Worm (Caenorhabditis elegans): ENCODE measurements around the gene Y73B6BL.288.
A peak's percentile ranks its signal among the peaks of the same experiment; 100 is the strongest.

Gene Y73B6BL.288

ce11 chrIV:6342431-6342830, at the start of gene Y73B6BL.288:
Gene Y73B6BL.288, minus strand, starts transcription at chrIV:6342531.
- TF ChIP-seq him-1 (tag; optimal IDR thresholded peaks at IDR 0.05) = no peak
- TF ChIP-seq W03F9.2 (tag; optimal IDR thresholded peaks at IDR 0.05) = no peak

DNA sequence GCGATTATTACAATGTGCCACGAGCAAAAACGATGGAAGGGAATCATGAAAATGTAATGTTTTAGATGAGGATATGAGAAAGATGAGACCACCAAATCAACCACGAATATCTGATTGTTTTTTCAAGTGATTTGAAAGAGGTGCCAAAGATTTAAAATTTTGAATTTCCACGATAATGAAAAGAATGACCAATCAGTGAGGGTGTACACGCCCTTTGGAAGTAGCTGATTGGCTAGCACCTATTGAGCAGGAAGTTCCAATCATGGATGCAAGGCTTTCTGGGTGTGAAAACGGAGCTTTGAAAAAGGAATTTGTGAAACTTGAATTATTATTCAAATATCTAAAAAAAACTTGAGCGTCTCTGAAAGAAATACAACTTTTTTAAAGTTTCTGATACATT, 49.2 kb upstream of the Y73B6BL.288 start:
- no peak for TF ChIP-seq W03F9.2 (tag; optimal IDR thresholded peaks at IDR 0.05)
- TF ChIP-seq him-1 (tag; optimal IDR thresholded peaks at IDR 0.05) = no peak
- no peak for TF ChIP-seq dao-5 (tag; optimal IDR thresholded peaks at IDR 0.05)

- TF ChIP-seq dao-5 (tag; optimal IDR thresholded peaks at IDR 0.05) = no peak
- TF ChIP-seq him-1 (tag; optimal IDR thresholded peaks at IDR 0.05) = no peak
- TF ChIP-seq W03F9.2 (tag; optimal IDR thresholded peaks at IDR 0.05) = no peak
These were observed 46.2 kb upstream of the Y73B6BL.288 start for ce11 chrIV:6388550-6388949.

DNA sequence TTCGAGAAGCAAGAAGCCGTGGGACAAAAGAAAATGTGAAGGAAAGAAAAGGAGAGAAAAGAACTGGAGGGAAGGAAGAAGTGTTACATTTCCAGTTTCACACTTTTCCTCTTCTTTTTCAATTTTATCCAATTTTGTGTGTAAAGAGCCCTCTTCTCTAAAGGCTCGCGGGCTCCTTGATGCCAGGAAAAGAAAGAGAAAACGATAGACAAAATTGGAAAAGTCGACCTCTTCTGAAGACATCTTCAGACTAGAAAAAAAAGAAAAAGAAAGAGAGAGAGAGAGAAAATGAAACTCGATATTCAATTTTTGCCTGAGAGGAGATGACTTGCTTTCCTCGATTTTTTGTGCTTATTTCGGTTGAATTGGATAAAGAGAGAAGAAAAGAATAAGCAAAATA, 42.7 kb upstream of the Y73B6BL.288 start:
- TF ChIP-seq him-1 (tag; optimal IDR thresholded peaks at IDR 0.05) = no peak
- TF ChIP-seq W03F9.2 (tag; optimal IDR thresholded peaks at IDR 0.05) = no peak
- no peak for TF ChIP-seq dao-5 (tag; optimal IDR thresholded peaks at IDR 0.05)

- TF ChIP-seq him-1 (tag; optimal IDR thresholded peaks at IDR 0.05) (no peak), W03F9.2 (tag; optimal IDR thresholded peaks at IDR 0.05) (no peak), dao-5 (tag; optimal IDR thresholded peaks at IDR 0.05) (no peak)
These were observed 41.6 kb upstream of the Y73B6BL.288 start, which contains the start of gene shl-1 for ce11 chrIV:6383970-6384369. Gene shl-1, minus strand, starts transcription at chrIV:6384070.

- TF ChIP-seq W03F9.2 (tag; optimal IDR thresholded peaks at IDR 0.05) = no peak
- TF ChIP-seq him-1 (tag; optimal IDR thresholded peaks at IDR 0.05) = no peak
- TF ChIP-seq dao-5 (tag; optimal IDR thresholded peaks at IDR 0.05) = no peak
These were observed 36.1 kb upstream of the Y73B6BL.288 start for ce11 chrIV:6378398-6378797.

- TF ChIP-seq W03F9.2 (tag; optimal IDR thresholded peaks at IDR 0.05) = no peak
- TF ChIP-seq dao-5 (tag; optimal IDR thresholded peaks at IDR 0.05) = no peak
- no peak for TF ChIP-seq him-1 (tag; optimal IDR thresholded peaks at IDR 0.05)
These were observed 35.2 kb upstream of the Y73B6BL.288 start for ce11 chrIV:6377335-6378069.

DNA sequence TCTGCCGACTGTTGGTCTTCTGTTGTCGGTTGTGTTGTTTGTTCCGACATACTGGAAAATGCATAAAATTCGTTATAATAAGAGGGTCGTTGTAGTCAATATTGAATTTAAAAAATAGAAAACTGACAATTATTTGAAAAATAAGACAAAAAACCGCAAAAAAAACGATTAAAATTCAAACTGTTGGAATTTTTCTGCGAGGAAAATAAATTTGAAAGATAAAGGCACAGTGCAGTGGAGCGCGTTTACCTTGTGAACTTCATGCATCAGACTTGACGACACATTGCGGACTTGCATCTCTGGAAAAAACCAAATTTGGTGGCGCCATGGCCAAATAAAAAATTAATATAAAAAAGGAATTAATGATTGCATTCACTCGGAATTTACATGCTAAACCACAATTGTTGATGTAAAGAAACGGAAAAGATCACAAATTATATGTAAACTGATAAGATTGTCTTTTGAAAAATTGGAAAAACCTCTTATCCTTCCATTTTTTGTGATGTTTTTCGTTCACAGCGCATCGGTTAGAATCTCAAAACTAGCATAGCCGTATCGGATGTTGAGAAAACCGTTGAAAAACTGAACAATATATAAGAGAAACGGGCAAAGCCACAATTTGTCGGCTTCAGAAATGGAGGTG, 34.3 kb upstream of the Y73B6BL.288 start, which contains the start of the genes hrpf-2 and bli-6:
Gene hrpf-2 (minus strand): TSS at position 51 of the 643 bp plus-strand sequence.
Gene bli-6 (plus strand): TSS at position 593 of the 643 bp plus-strand sequence.
- peak; percentile 92 for TF ChIP-seq W03F9.2 (tag; optimal IDR thresholded peaks at IDR 0.05)
- no peak for TF ChIP-seq dao-5 (tag; optimal IDR thresholded peaks at IDR 0.05)

DNA sequence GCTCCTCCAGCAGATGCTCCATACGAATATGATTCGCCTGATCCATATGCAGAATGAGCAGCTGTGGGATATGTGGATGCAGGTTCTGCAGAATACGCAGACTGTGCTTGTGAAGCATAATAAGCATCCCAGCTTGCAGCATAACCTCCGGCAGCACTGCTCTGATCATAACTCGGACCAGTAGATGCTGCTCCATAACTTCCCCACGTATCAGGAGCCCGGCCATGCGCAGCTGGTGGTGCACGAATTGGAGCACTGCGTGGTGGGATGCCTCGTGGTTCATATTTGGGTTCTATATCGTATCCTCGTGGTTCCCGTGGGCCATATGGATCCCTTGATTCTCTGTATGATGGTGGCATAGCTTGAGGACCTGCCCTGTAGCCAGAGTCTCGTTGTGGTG, 31.4 kb upstream of the Y73B6BL.288 start:
- TF ChIP-seq dao-5 (tag; optimal IDR thresholded peaks at IDR 0.05) = no peak
- TF ChIP-seq him-1 (tag; optimal IDR thresholded peaks at IDR 0.05) = no peak
- no peak for TF ChIP-seq W03F9.2 (tag; optimal IDR thresholded peaks at IDR 0.05)

- TF ChIP-seq dao-5 (tag; optimal IDR thresholded peaks at IDR 0.05) (no peak), W03F9.2 (tag; optimal IDR thresholded peaks at IDR 0.05) (no peak), him-1 (tag; optimal IDR thresholded peaks at IDR 0.05) (no peak)
These were observed 30.7 kb upstream of the Y73B6BL.288 start, which contains the start of gene smg-3 for ce11 chrIV:6372993-6373392. Gene smg-3, minus strand, starts transcription at chrIV:6373093.

DNA sequence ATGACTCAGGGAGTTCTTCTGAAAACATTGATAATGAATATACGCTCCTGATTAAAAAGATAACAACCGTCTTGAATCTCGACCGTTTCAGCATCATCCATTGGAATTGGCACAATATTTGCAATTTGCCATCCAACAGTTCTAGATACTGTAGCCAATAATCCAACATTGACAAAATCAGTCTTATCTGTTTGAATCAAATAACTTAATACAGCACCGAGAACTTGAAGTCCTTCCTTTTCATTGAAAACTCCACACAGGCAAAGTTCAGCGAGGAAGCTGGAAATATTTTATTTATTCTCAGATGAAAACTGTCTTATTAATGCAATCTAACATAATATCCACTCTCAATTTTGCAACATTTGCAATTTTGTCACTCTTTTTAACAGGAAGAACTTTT, 29.9 kb upstream of the Y73B6BL.288 start:
- no peak for TF ChIP-seq dao-5 (tag; optimal IDR thresholded peaks at IDR 0.05)
- no peak for TF ChIP-seq him-1 (tag; optimal IDR thresholded peaks at IDR 0.05)
- TF ChIP-seq W03F9.2 (tag; optimal IDR thresholded peaks at IDR 0.05) = no peak

ce11 chrIV:6369489-6369888, 27.2 kb upstream of the Y73B6BL.288 start:
- TF ChIP-seq him-1 (tag; optimal IDR thresholded peaks at IDR 0.05) = no peak
- no peak for TF ChIP-seq dao-5 (tag; optimal IDR thresholded peaks at IDR 0.05)
- no peak for TF ChIP-seq W03F9.2 (tag; optimal IDR thresholded peaks at IDR 0.05)

DNA sequence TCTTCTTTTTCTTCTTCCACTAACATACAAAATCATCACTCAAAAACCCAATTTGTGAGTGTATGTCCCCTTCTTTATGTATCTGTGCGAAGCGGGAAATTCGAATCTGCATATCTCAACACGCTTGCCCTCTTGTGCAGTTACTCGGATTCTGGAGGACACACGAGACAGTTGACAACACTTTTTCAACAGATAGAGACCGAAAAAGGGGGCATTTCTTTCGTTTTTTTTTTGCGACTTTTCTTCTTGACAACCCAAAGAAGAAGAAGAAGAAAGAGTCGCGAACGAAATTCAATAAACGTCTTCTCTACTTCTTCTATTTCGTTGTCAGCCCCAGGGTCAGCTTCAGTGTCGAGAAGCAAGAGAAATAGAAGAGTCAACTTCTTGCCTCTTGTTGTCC, 23.7 kb upstream of the Y73B6BL.288 start:
- TF ChIP-seq dao-5 (tag; optimal IDR thresholded peaks at IDR 0.05) (no peak), W03F9.2 (tag; optimal IDR thresholded peaks at IDR 0.05) (no peak), him-1 (tag; optimal IDR thresholded peaks at IDR 0.05) (no peak)

DNA sequence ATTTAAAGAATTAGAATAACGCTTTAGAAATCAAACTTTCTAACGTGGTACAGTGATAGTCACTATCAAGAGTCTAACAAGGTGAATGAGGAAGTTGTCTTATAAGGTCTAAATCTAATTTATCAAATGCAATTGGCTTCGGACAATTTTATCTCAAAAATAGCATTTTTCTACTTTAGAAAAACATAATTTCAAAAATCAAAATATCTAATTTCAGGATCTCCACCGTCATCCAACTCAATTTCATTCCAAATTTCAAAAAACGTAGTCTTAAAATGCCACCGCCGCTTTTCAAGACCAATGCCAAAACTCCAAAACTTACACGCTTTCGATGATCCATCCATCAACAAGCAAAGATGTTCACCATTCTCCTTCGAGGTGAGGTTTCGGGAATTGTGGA, 22.7 kb upstream of the Y73B6BL.288 start, which contains the start of gene Y73B6BL.270:
Gene Y73B6BL.270 (plus strand): TSS at position 301 of the 400 bp plus-strand sequence.
- TF ChIP-seq dao-5 (tag; optimal IDR thresholded peaks at IDR 0.05) = no peak
- no peak for TF ChIP-seq W03F9.2 (tag; optimal IDR thresholded peaks at IDR 0.05)
- no peak for TF ChIP-seq him-1 (tag; optimal IDR thresholded peaks at IDR 0.05)

Measured in whole organism, L4/young adult.